Worm (Caenorhabditis elegans) whole organism, mixed stage, embryonic: ENCODE results near the gene F22H10.3.

ENCODE experiments used
- M03D4.4 ChIP-seq: sonication (generic microtip); optimal IDR thresholded peaks from 2 replicates; lab custom pipeline; 2017; ENCODE audit warnings: mild to moderate bottlenecking, missing genetic modification characterization, missing compliant biosample characterization
- bed-3 ChIP-seq: fragments of 200-800 bp; sonication (Bioruptor generic); optimal IDR thresholded peaks from 3 replicates; lab custom pipeline; 2018; ENCODE audit warnings: mild to moderate bottlenecking, missing genetic modification characterization, moderate library complexity, missing compliant biosample characterization
- blmp-1 ChIP-seq: fragments of 150-350 bp; optimal IDR thresholded peaks from 2 replicates; lab custom pipeline; 2014; ENCODE audit warnings: missing biosample characterization, missing genetic modification characterization
- ceh-39 ChIP-seq: fragments of 150-350 bp; optimal IDR thresholded peaks from 2 replicates; lab custom pipeline; 2014; ENCODE audit warnings: missing biosample characterization, missing genetic modification characterization
- ceh-83 ChIP-seq: fragments of 200-800 bp; sonication (Bioruptor generic); optimal IDR thresholded peaks from 2 replicates; lab custom pipeline; 2018; ENCODE audit warnings: mild to moderate bottlenecking, missing genetic modification characterization, missing compliant biosample characterization
- ces-1 ChIP-seq: fragments of 150-350 bp; optimal IDR thresholded peaks from 2 replicates; lab custom pipeline; 2014; ENCODE audit warnings: missing biosample characterization, missing genetic modification reagents, missing genetic modification characterization
- cnd-1 ChIP-seq: fragments of 200-800 bp; sonication (Bioruptor generic); optimal IDR thresholded peaks from 2 replicates; lab custom pipeline; 2018; ENCODE audit warnings: mild to moderate bottlenecking, missing genetic modification characterization, missing compliant biosample characterization
- elt-3 ChIP-seq: fragments of 150-350 bp; optimal IDR thresholded peaks from 2 replicates; lab custom pipeline; 2014; ENCODE audit warnings: missing biosample characterization, missing genetic modification characterization
- flh-1 ChIP-seq: fragments of 200-800 bp; sonication (Bioruptor generic); optimal IDR thresholded peaks from 2 replicates; lab custom pipeline; 2018; ENCODE audit warnings: mild to moderate bottlenecking, missing genetic modification characterization, moderate library complexity, missing compliant biosample characterization
- ham-2 ChIP-seq: fragments of 200-800 bp; sonication (Bioruptor generic); optimal IDR thresholded peaks from 2 replicates; lab custom pipeline; 2018; ENCODE audit warnings: mild to moderate bottlenecking, missing genetic modification characterization, missing compliant biosample characterization
- hlh-1 ChIP-seq: fragments of 150-350 bp; optimal IDR thresholded peaks from 2 replicates; lab custom pipeline; 2014; ENCODE audit warnings: missing biosample characterization, missing genetic modification reagents, missing genetic modification characterization
- lin-13 ChIP-seq: fragments of 150-350 bp; optimal IDR thresholded peaks from 2 replicates; lab custom pipeline; 2014; ENCODE audit warnings: missing biosample characterization, missing genetic modification characterization
- lin-32 ChIP-seq: fragments of 200-800 bp; sonication (Bioruptor generic); optimal IDR thresholded peaks from 2 replicates; lab custom pipeline; 2018; ENCODE audit warnings: mild to moderate bottlenecking, missing genetic modification characterization, missing compliant biosample characterization
- lsy-2 ChIP-seq: fragments of 150-350 bp; optimal IDR thresholded peaks from 2 replicates; lab custom pipeline; 2014; ENCODE audit warnings: missing biosample characterization, missing genetic modification characterization
- mab-5 ChIP-seq: fragments of 150-350 bp; optimal IDR thresholded peaks from 2 replicates; lab custom pipeline; 2014; ENCODE audit warnings: missing biosample characterization, missing genetic modification characterization
- mep-1 ChIP-seq: fragments of 150-350 bp; optimal IDR thresholded peaks from 2 replicates; lab custom pipeline; 2017; ENCODE audit warnings: missing biosample characterization, missing genetic modification reagents, missing genetic modification characterization, inconsistent platforms
- mls-2 ChIP-seq: sonication (generic microtip); optimal IDR thresholded peaks from 2 replicates; lab custom pipeline; 2016; ENCODE audit warnings: mild to moderate bottlenecking, missing genetic modification characterization, moderate library complexity, missing compliant biosample characterization
- nhr-12 ChIP-seq: fragments of 150-350 bp; optimal IDR thresholded peaks from 2 replicates; lab custom pipeline; 2014; ENCODE audit warnings: missing biosample characterization, missing genetic modification characterization
- nhr-2 ChIP-seq: fragments of 150-350 bp; optimal IDR thresholded peaks from 2 replicates; lab custom pipeline; 2014; ENCODE audit warnings: missing biosample characterization, missing genetic modification characterization
- nhr-237 ChIP-seq: fragments of 150-350 bp; optimal IDR thresholded peaks from 2 replicates; lab custom pipeline; 2014; ENCODE audit warnings: missing biosample characterization, missing genetic modification characterization
- nhr-28 ChIP-seq: fragments of 150-350 bp; optimal IDR thresholded peaks from 2 replicates; lab custom pipeline; 2014; ENCODE audit warnings: missing biosample characterization, missing genetic modification characterization
- nhr-76 ChIP-seq: sonication (generic microtip); optimal IDR thresholded peaks from 2 replicates; lab custom pipeline; 2017; ENCODE audit warnings: missing biosample characterization, missing genetic modification characterization
- pha-4 ChIP-seq: fragments of 150-350 bp; optimal IDR thresholded peaks from 2 replicates; lab custom pipeline; 2018; ENCODE audit warnings: missing biosample characterization, missing genetic modification reagents, missing genetic modification characterization
- sem-2 ChIP-seq: fragments of 200-800 bp; sonication (Bioruptor generic); optimal IDR thresholded peaks from 2 replicates; lab custom pipeline; 2018; ENCODE audit warnings: mild to moderate bottlenecking, missing genetic modification characterization, missing compliant biosample characterization
- snpc-4 ChIP-seq: fragments of 150-350 bp; optimal IDR thresholded peaks from 2 replicates; lab custom pipeline; 2014; ENCODE audit warnings: missing biosample characterization, missing genetic modification characterization
- sptf-1 ChIP-seq: sonication (generic microtip); optimal IDR thresholded peaks from 2 replicates; lab custom pipeline; 2017; ENCODE audit warnings: mild to moderate bottlenecking, missing genetic modification characterization, moderate library complexity, missing compliant biosample characterization
- tbx-8 ChIP-seq: fragments of 200-800 bp; sonication (Bioruptor generic); optimal IDR thresholded peaks from 2 replicates; lab custom pipeline; 2018; ENCODE audit warnings: mild to moderate bottlenecking, missing genetic modification characterization, moderate library complexity, missing compliant biosample characterization
- unc-120 ChIP-seq: sonication (generic microtip); optimal IDR thresholded peaks from 2 replicates; lab custom pipeline; 2017; ENCODE audit warnings: missing genetic modification characterization, missing compliant biosample characterization; ENCODE audit not compliant: poor library complexity, severe bottlenecking
- unc-39 ChIP-seq: fragments of 150-350 bp; optimal IDR thresholded peaks from 2 replicates; lab custom pipeline; 2014; ENCODE audit warnings: missing biosample characterization, missing genetic modification characterization
- unc-62 ChIP-seq: fragments of 150-350 bp; optimal IDR thresholded peaks from 2 replicates; lab custom pipeline; 2014; ENCODE audit warnings: missing biosample characterization, missing genetic modification reagents, missing genetic modification characterization
- zip-8 ChIP-seq: fragments of 150-350 bp; optimal IDR thresholded peaks from 2 replicates; lab custom pipeline; 2014; ENCODE audit warnings: missing biosample characterization, missing genetic modification characterization
- ztf-11 ChIP-seq: fragments of 150-350 bp; optimal IDR thresholded peaks from 2 replicates; lab custom pipeline; 2014; ENCODE audit warnings: missing biosample characterization, missing genetic modification characterization

F22H10.3 gene

DNA sequence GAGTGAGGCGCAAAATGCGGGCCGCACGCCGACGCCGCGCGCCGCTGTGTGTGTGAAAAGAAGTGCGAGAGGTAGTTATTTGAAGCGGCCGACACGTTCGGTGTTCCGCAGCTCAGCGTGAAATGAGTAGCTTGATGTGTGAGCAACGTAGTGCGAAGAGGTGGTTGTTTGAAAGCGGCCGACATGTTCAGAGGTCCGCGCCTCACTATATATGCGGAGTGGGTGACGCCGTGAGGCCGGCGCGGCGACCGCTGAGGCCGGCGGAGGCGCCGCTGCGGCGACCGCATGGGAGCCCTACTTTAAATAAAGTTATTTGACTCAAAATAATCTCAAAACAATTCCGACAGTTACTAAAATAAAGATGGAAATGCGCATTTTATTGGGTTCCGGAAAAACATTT, 19.3 kb upstream of the F22H10.3 start:
- TF ChIP-seq blmp-1 (tag; lab: Kevin White, UChicago): no peak
- no peak for TF ChIP-seq ztf-11
- TF ChIP-seq ces-1 (GFP tag; lab: Kevin White, UChicago): no peak
- no peak for TF ChIP-seq unc-39 (tag; lab: Kevin White, UChicago)
- TF ChIP-seq pha-4 (tag; lab: Kevin White, UChicago): no peak
- TF ChIP-seq flh-1 (GFP tag; lab: Kevin White, UChicago): no peak
- TF ChIP-seq ham-2: no peak
- TF ChIP-seq mls-2 (tag; lab: Kevin White, UChicago): no peak
- no peak for TF ChIP-seq nhr-2
- no peak for TF ChIP-seq sptf-1
- TF ChIP-seq cnd-1 (tag; lab: Kevin White, UChicago): no peak
- no peak for TF ChIP-seq lin-13 (tag; lab: Kevin White, UChicago)

DNA sequence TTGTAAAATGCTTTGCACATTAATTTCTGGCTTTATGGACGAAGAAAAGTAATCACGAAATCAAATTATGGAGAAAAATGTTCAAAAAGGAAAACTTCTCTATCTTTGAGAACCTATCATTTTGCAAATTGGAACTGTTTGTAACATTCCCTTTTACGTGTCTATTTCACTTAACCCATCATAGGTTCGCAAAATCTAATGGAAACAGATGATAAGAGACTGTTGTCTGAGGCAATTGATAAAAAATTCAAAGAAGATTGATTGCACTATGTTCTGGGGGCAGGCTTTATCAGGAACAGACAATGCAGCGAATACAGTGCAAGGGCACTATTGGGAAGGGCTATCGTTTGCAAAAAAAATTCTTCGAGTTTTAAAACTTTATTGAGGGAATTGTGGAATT, 17.7 kb upstream of the F22H10.3 start:
- TF ChIP-seq unc-120 (tag; lab: Kevin White, UChicago) (no peak), flh-1 (GFP tag; lab: Kevin White, UChicago) (no peak), zip-8 (no peak), sptf-1 (no peak), mls-2 (tag; lab: Kevin White, UChicago) (no peak)
- TF ChIP-seq, all 35 proteins: peak for 0

DNA sequence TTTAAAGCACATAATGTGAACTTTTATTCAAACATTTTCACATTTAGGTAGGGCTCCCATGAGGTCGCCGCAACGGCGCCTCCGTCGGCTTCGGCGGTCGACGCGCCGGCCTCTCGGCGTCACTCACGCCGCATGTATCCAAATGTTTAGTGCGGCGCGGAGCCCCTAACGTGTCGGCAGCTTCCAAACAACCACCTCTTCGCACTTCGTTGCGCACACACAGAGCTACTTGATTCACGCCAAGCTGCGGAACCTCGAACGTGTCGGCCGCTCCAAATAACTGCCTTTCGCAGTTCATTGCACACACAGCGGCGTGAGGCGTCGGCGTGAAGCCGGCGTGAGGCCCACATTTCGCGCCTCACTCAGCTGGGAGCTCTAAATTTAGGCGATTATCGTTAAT, 13.5 kb upstream of the F22H10.3 start, which contains the start of gene F22H10.6:
TSS of gene F22H10.6 (minus strand) at position 292 of the 400 bp plus-strand sequence.
- TF ChIP-seq blmp-1 (tag; lab: Kevin White, UChicago) (no peak), nhr-76 (tag; lab: Kevin White, UChicago) (no peak), sem-2 (GFP tag; lab: Kevin White, UChicago) (no peak), lin-32 (GFP tag; lab: Kevin White, UChicago) (no peak), nhr-237 (tag; lab: Kevin White, UChicago) (no peak), bed-3 (GFP tag; lab: Kevin White, UChicago) (no peak), ztf-11 (no peak), nhr-12 (no peak), unc-62 (no peak), lin-13 (tag; lab: Kevin White, UChicago) (no peak), mab-5 (tag; lab: Kevin White, UChicago) (no peak), elt-3 (no peak)

DNA sequence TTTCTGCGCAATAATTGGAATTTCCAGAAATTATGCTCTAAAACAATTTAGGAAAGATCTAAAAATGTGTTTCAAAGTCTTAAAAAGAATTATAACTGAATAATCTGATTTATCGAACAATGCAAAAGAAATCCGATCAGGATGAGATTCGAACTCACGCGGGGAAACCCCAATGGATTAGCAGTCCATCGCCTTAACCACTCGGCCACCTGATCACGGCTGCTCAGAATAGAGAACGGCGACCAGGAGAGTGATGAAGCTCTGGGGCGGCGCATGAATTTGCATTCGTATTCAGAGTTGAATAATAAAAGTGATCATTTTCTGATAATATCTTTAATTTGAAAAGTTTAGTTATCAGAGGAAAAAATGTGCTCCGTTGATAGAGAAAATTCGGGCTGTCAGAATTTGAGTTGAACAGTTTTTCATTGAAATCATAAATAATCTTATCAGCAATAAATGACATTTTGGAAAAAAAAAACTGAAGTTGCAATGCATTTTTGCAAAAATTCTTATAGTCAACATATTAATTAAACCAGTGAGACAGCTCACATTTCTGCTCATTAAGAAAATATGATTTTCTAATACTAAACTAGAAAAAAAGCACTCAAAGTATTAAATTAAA, 12.5 kb upstream of the F22H10.3 start:
- no peak for TF ChIP-seq cnd-1 (tag; lab: Kevin White, UChicago)
- TF ChIP-seq bed-3 (GFP tag; lab: Kevin White, UChicago): no peak
- no peak for TF ChIP-seq blmp-1 (tag; lab: Kevin White, UChicago)
- TF ChIP-seq, all 35 proteins: peak for 0

DNA sequence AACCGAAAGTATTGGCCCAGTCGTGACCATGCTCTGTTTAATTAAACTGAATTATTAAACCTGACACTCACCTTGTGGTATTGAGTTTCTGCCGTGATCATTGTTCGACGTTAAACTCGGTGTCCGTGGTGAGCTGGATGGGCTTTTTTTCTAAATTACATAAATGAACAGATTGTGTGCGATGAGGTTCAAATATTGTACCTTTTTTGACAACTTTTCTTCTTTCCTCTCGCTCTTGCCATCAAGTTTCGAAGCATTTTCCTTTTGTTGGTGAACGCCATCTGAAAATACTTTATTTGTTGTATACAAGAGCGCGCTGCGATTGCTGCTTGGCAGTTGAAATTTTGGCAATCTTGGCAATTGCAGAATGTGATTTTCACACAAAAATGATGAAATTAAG, 10.4 kb upstream of the F22H10.3 start, which contains the start of gene F22H10.11:
TSS of gene F22H10.11 (minus strand) at position 101 of the 400 bp plus-strand sequence.
- no peak for TF ChIP-seq flh-1 (GFP tag; lab: Kevin White, UChicago)
- no peak for TF ChIP-seq zip-8
- TF ChIP-seq cnd-1 (tag; lab: Kevin White, UChicago): no peak
- no peak for TF ChIP-seq sptf-1
- TF ChIP-seq lsy-2: no peak
- no peak for TF ChIP-seq ztf-11

DNA sequence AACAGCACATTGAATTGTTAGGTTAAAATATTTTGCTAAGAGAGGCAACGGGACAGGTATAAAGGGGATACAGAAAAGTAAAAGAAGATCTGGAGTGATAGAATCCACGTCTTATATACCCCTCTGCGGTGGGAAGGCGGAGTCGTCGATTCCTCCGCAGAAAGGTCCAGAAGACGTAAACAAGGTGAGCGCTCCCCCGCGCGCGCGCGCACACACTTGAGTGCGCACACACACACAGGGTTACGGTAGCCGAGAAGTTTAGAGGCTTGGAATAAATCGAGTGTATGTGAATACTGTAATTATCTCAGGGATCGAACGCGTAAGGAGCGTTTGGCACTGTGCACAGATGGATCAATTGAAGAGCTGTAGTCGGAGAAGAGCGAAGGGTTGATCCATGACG, 9.9 kb upstream of the F22H10.3 start:
- TF ChIP-seq unc-120 (tag; lab: Kevin White, UChicago) (no peak), ceh-83 (GFP tag; lab: Kevin White, UChicago) (no peak)

DNA sequence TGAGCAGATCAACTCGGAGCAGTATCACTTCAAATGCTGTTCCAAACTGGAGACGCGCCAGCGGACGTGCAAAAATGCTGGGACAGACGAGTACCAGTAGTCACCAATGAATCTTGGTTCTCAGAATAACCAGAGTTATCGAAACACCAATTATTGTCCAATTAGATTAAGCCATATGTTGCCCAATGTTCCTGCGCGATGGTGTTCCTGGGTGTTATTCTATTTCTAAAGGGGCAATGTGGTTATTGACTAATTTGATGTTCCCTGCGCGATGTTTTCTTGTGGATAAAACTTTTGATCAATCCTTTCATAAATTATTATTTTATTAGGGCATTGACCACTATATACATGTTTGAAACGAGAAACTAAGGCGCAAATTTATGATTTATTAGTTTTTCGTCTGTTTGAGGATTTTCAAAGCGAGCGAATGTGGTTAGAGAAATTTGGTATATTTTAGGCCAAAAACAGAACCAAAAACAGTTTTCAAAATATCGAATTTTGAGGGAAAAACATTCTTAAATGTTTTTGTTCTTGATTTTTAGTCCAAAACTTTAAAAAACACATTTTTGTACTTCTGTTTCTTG, 4.5 kb upstream of the F22H10.3 start:
- TF ChIP-seq hlh-1 (peak; percentile 93), ham-2 (no peak), unc-39 (tag; lab: Kevin White, UChicago) (peak; percentile 69), unc-62 (peak; percentile 90), nhr-12 (peak; percentile 91), mep-1 (tag; lab: Kevin White, UChicago) (peak; percentile 87), unc-120 (tag; lab: Kevin White, UChicago) (peak; percentile 59), elt-3 (peak; percentile 94), nhr-28 (tag; lab: Kevin White, UChicago) (peak; percentile 83), ceh-83 (GFP tag; lab: Kevin White, UChicago) (peak; percentile 35), nhr-237 (tag; lab: Kevin White, UChicago) (peak; percentile 99), snpc-4 (tag; lab: Kevin White, UChicago) (no peak), mab-5 (tag; lab: Kevin White, UChicago) (peak; percentile 94), ces-1 (GFP tag; lab: Kevin White, UChicago) (peak; percentile 100), ceh-39 (tag; lab: Kevin White, UChicago) (peak; percentile 90), nhr-2 (peak; percentile 28), lin-13 (tag; lab: Kevin White, UChicago) (peak; percentile 73), flh-1 (GFP tag; lab: Kevin White, UChicago) (no peak), M03D4.4 (tag; lab: Kevin White, UChicago) (peak; percentile 60), lin-32 (GFP tag; lab: Kevin White, UChicago) (no peak), lsy-2 (peak; percentile 89), nhr-76 (tag; lab: Kevin White, UChicago) (peak; percentile 40), ztf-11 (peak; percentile 79), pha-4 (tag; lab: Kevin White, UChicago) (peak; percentile 99), tbx-8 (GFP tag; lab: Kevin White, UChicago) (peak; percentile 10), mls-2 (tag; lab: Kevin White, UChicago) (no peak), bed-3 (GFP tag; lab: Kevin White, UChicago) (no peak)
